Fruit fly (Drosophila melanogaster) whole organism, embryonic: ENCODE data around the gene TwdlE.

Experiments
- B-H2 ChIP-seq: fragments of 200-800 bp; sonication (Bioruptor generic); optimal IDR thresholded peaks from 2 replicates; lab custom pipeline; 2018; ENCODE audit warnings: missing biosample characterization, mild to moderate bottlenecking, missing genetic modification characterization
- Bgb ChIP-seq: fragments of 200-800 bp; sonication (Bioruptor generic); IDR thresholded peaks from 2 replicates; pipeline ENCODE4 v1.3.6; 2022; ENCODE audit warnings: missing biosample characterization, missing genetic modification characterization; ENCODE audit not compliant: partially characterized antibody
- CG1024 ChIP-seq: fragments of 200-800 bp; sonication (Bioruptor generic); IDR thresholded peaks from 2 replicates; pipeline ENCODE4 v1.3.6; 2022; ENCODE audit warnings: missing biosample characterization, missing genetic modification characterization
- CG10565 ChIP-seq: fragments of 200-800 bp; sonication (Bioruptor generic); optimal IDR thresholded peaks from 3 replicates; lab custom pipeline; 2016; ENCODE audit warnings: missing biosample characterization, mild to moderate bottlenecking, missing genetic modification characterization
- CG13123 ChIP-seq: fragments of 200-800 bp; sonication (Bioruptor generic); optimal IDR thresholded peaks from 2 replicates; lab custom pipeline; 2016; ENCODE audit warnings: missing biosample characterization, missing genetic modification characterization
- CG14050 ChIP-seq: fragments of 200-800 bp; sonication (Bioruptor generic); IDR thresholded peaks from 3 replicates; pipeline ENCODE4 v1.3.6; 2022; ENCODE audit warnings: missing biosample characterization, missing genetic modification characterization
- CG14710 ChIP-seq: fragments of 200-800 bp; sonication (Bioruptor generic); optimal IDR thresholded peaks from 3 replicates; lab custom pipeline; 2019; ENCODE audit warnings: missing biosample characterization, mild to moderate bottlenecking, missing genetic modification characterization, moderate library complexity
- CG15601 ChIP-seq: fragments of 200-800 bp; sonication (Bioruptor generic); optimal IDR thresholded peaks from 3 replicates; lab custom pipeline; 2019; ENCODE audit warnings: missing biosample characterization, mild to moderate bottlenecking, missing genetic modification characterization, moderate library complexity
- CG15696 ChIP-seq: fragments of 200-800 bp; sonication (Bioruptor generic); optimal IDR thresholded peaks from 2 replicates; lab custom pipeline; 2019; ENCODE audit warnings: missing biosample characterization, mild to moderate bottlenecking, missing genetic modification characterization, moderate library complexity
- CG1603 ChIP-seq: fragments of 200-800 bp; sonication (Bioruptor generic); optimal IDR thresholded peaks from 2 replicates; lab custom pipeline; 2019; ENCODE audit warnings: missing biosample characterization, mild to moderate bottlenecking, missing genetic modification characterization, moderate library complexity
- CG16779 ChIP-seq: fragments of 200-800 bp; sonication (Bioruptor generic); IDR thresholded peaks from 2 replicates; pipeline ENCODE4 v1.3.6; 2022; ENCODE audit warnings: missing biosample characterization, missing genetic modification characterization
- CG17829 ChIP-seq: fragments of 200-800 bp; optimal IDR thresholded peaks from 2 replicates; lab custom pipeline; 2019; ENCODE audit warnings: missing biosample characterization, mild to moderate bottlenecking, missing genetic modification characterization, moderate library complexity
- CG18619 ChIP-seq: fragments of 200-800 bp; sonication (Bioruptor generic); optimal IDR thresholded peaks from 3 replicates; lab custom pipeline; 2017; ENCODE audit warnings: missing biosample characterization, mild to moderate bottlenecking, missing genetic modification characterization
- CG31388 ChIP-seq: fragments of 200-800 bp; sonication (Bioruptor generic); optimal IDR thresholded peaks from 2 replicates; lab custom pipeline; 2016; ENCODE audit warnings: missing biosample characterization, missing genetic modification characterization
- CG3163 ChIP-seq: fragments of 200-800 bp; sonication (Bioruptor generic); optimal IDR thresholded peaks from 3 replicates; lab custom pipeline; 2016; ENCODE audit warnings: missing biosample characterization, missing genetic modification characterization
- CG33557 ChIP-seq: fragments of 200-800 bp; sonication (Bioruptor generic); optimal IDR thresholded peaks from 2 replicates; lab custom pipeline; 2019; ENCODE audit warnings: missing biosample characterization, mild to moderate bottlenecking, missing genetic modification characterization, moderate library complexity
- CG4404 ChIP-seq: fragments of 200-800 bp; sonication (Bioruptor generic); IDR thresholded peaks from 2 replicates; pipeline ENCODE4 v1.3.6; 2022; ENCODE audit warnings: missing biosample characterization, missing genetic modification characterization
- CG4854 ChIP-seq: fragments of 200-800 bp; sonication (Bioruptor generic); optimal IDR thresholded peaks from 2 replicates; lab custom pipeline; 2016; ENCODE audit warnings: missing biosample characterization, missing genetic modification characterization, inconsistent platforms
- CG6689 ChIP-seq: fragments of 200-800 bp; sonication (Bioruptor generic); IDR thresholded peaks from 2 replicates; pipeline ENCODE4 v1.3.6; 2022; ENCODE audit warnings: missing biosample characterization, missing genetic modification characterization
- CG7963 ChIP-seq: fragments of 200-800 bp; sonication (Bioruptor generic); IDR thresholded peaks from 3 replicates; pipeline ENCODE4 v1.3.6; 2022; ENCODE audit warnings: missing biosample characterization, missing genetic modification characterization; ENCODE audit not compliant: partially characterized antibody
- CG8290 ChIP-seq, 3 experiments: fragments of 200-800 bp; sonication (Bioruptor generic); optimal IDR thresholded peaks; 2 replicates each; lab custom pipeline; 2016 to 2019; ENCODE audit warnings: missing biosample characterization in 3 of 3, missing genetic modification characterization in 3 of 3, mild to moderate bottlenecking in 2 of 3, moderate library complexity in 1 of 3
- Camta ChIP-seq: fragments of 200-800 bp; sonication (Bioruptor generic); optimal IDR thresholded peaks from 2 replicates; lab custom pipeline; 2016; ENCODE audit warnings: missing biosample characterization, missing genetic modification characterization
- D19B ChIP-seq: fragments of 200-800 bp; sonication (Bioruptor generic); optimal IDR thresholded peaks from 2 replicates; lab custom pipeline; 2017; ENCODE audit warnings: missing biosample characterization, mild to moderate bottlenecking, missing genetic modification characterization
- Dek ChIP-seq: fragments of 200-800 bp; sonication (Bioruptor generic); optimal IDR thresholded peaks from 3 replicates; lab custom pipeline; 2019; ENCODE audit warnings: missing biosample characterization, mild to moderate bottlenecking, missing genetic modification characterization, moderate library complexity
- Dfd ChIP-seq, 2 experiments: fragments of >200 bp; optimal IDR thresholded peaks; 2 replicates each; lab custom pipeline; 2017; ENCODE audit warnings: missing biosample characterization in 2 of 2, missing genetic modification characterization in 2 of 2
- Dp ChIP-seq: fragments of 200-800 bp; sonication (Bioruptor generic); optimal IDR thresholded peaks from 2 replicates; lab custom pipeline; 2018; ENCODE audit warnings: missing biosample characterization, mild to moderate bottlenecking, missing genetic modification characterization, moderate library complexity
- E2f1 ChIP-seq: fragments of 200-800 bp; sonication (Bioruptor generic); IDR thresholded peaks from 2 replicates; pipeline ENCODE4 v1.3.6; 2022; ENCODE audit warnings: missing biosample characterization, missing genetic modification characterization
- Ets65A ChIP-seq: fragments of 200-800 bp; sonication (Bioruptor generic); peaks from one replicate; lab custom pipeline; 2016; ENCODE audit warnings: missing biosample characterization, missing genetic modification characterization
- Lhr ChIP-seq: fragments of 200-800 bp; sonication (Bioruptor generic); optimal IDR thresholded peaks from 3 replicates; lab custom pipeline; 2017; ENCODE audit warnings: mild to moderate bottlenecking, missing biosample characterization, missing genetic modification reagents, missing genetic modification characterization
- Max ChIP-seq: fragments of 200-800 bp; sonication (Bioruptor generic); optimal IDR thresholded peaks from 2 replicates; lab custom pipeline; 2016; ENCODE audit warnings: missing biosample characterization, mild to moderate bottlenecking, missing genetic modification characterization
- Mrtf ChIP-seq: fragments of 200-800 bp; sonication (Bioruptor generic); IDR thresholded peaks from 3 replicates; pipeline ENCODE4 v1.3.6; 2022; ENCODE audit warnings: missing biosample characterization, missing genetic modification characterization
- NFAT ChIP-seq: fragments of 200-800 bp; sonication (Bioruptor generic); IDR thresholded peaks from 2 replicates; pipeline ENCODE4 v1.3.6; 2022; ENCODE audit warnings: missing biosample characterization, missing genetic modification characterization
- Oaz ChIP-seq: fragments of 200-800 bp; sonication (Bioruptor generic); IDR thresholded peaks from 2 replicates; pipeline ENCODE4 v1.3.6; 2022; ENCODE audit warnings: missing biosample characterization, missing genetic modification characterization
- Pdp1 ChIP-seq, 2 experiments: fragments of 200-800 bp; sonication (Bioruptor generic); optimal IDR thresholded peaks; 3 replicates each; lab custom pipeline; 2016; ENCODE audit warnings: missing biosample characterization in 2 of 2, missing genetic modification characterization in 2 of 2, mild to moderate bottlenecking in 1 of 2, moderate library complexity in 1 of 2
- Side ChIP-seq: fragments of 200-800 bp; sonication (Bioruptor generic); optimal IDR thresholded peaks from 2 replicates; lab custom pipeline; 2016; ENCODE audit warnings: missing biosample characterization, missing genetic modification characterization
- Sry-δ ChIP-seq: fragments of 200-800 bp; sonication (Bioruptor generic); optimal IDR thresholded peaks from 2 replicates; lab custom pipeline; 2016; ENCODE audit warnings: missing biosample characterization, missing genetic modification characterization
- TFAM ChIP-seq: fragments of 200-800 bp; sonication (Bioruptor generic); optimal IDR thresholded peaks from 2 replicates; lab custom pipeline; 2017; ENCODE audit warnings: missing biosample characterization, missing genetic modification characterization, inconsistent platforms
- Tbp ChIP-seq: fragments of >200 bp; optimal IDR thresholded peaks from 2 replicates; lab custom pipeline; 2018; ENCODE audit warnings: missing biosample characterization, missing genetic modification characterization
- ab ChIP-seq: fragments of 200-800 bp; sonication (Bioruptor generic); optimal IDR thresholded peaks from 2 replicates; lab custom pipeline; 2016; ENCODE audit warnings: missing biosample characterization, missing genetic modification characterization
- bbx ChIP-seq: fragments of 200-800 bp; sonication (Bioruptor generic); IDR thresholded peaks from 2 replicates; pipeline ENCODE4 v1.3.6; 2022; ENCODE audit warnings: missing biosample characterization, missing genetic modification characterization; ENCODE audit not compliant: partially characterized antibody
- cas ChIP-seq: fragments of 200-800 bp; sonication (Bioruptor generic); IDR thresholded peaks from 2 replicates; pipeline ENCODE4 v1.3.6; 2022; ENCODE audit warnings: missing biosample characterization, missing genetic modification characterization
- chif ChIP-seq, 2 experiments: fragments of 200-800 bp; sonication (Bioruptor generic); optimal IDR thresholded peaks; 3 replicates each; lab custom pipeline; 2016; ENCODE audit warnings: missing biosample characterization in 2 of 2, missing genetic modification characterization in 2 of 2
- eve ChIP-seq, 2 experiments: fragments of >200 bp; optimal IDR thresholded peaks; 2 replicates each; lab custom pipeline; 2017; ENCODE audit warnings: missing biosample characterization in 2 of 2, missing genetic modification characterization in 2 of 2
- gsb-n ChIP-seq: fragments of 200-800 bp; sonication (Bioruptor generic); optimal IDR thresholded peaks from 3 replicates; lab custom pipeline; 2018; ENCODE audit warnings: missing biosample characterization, mild to moderate bottlenecking, missing genetic modification characterization
- nmo ChIP-seq: fragments of 200-800 bp; sonication (Bioruptor generic); optimal IDR thresholded peaks from 2 replicates; lab custom pipeline; 2018; ENCODE audit warnings: missing biosample characterization, mild to moderate bottlenecking, missing genetic modification characterization, moderate library complexity
- pho ChIP-seq: fragments of 200-800 bp; sonication (Bioruptor generic); optimal IDR thresholded peaks from 2 replicates; lab custom pipeline; 2016; ENCODE audit warnings: missing biosample characterization, missing genetic modification characterization
- zen ChIP-seq: fragments of 200-800 bp; sonication (Bioruptor generic); optimal IDR thresholded peaks from 3 replicates; lab custom pipeline; 2018; ENCODE audit warnings: missing biosample characterization, mild to moderate bottlenecking, missing genetic modification characterization, moderate library complexity

The TwdlE gene

dm6 chr2L:7890654-7891114, 30.0 kb upstream of the TwdlE start, which contains the start of gene Spn28Db (continued):
- TF ChIP-seq B-H2 (GFP tag; lab: Kevin White, UChicago) (peak; percentile 20), zen (tag; lab: Kevin White, UChicago) (peak; percentile 65), CG18619 (no peak), Bgb (peak; percentile 86), CG15601 (peak; percentile 84), CG1024 (GFP tag; lab: Robert Waterston, UW) (no peak), CG3163 (peak; percentile 41), CG14710 (tag; lab: Kevin White, UChicago) (peak; percentile 9), CG6689 (no peak), CG17829 (tag; lab: Kevin White, UChicago) (peak; percentile 5), E2f1 (GFP tag; lab: Robert Waterston, UW) (no peak), eve (GFP tag; optimal IDR thresholded peaks at IDR 0.05; lab: Kevin White, UChicago) (no peak), CG16779 (GFP tag; lab: Robert Waterston, UW) (no peak), Oaz (GFP tag; lab: Robert Waterston, UW) (no peak), CG7963 (GFP tag; lab: Robert Waterston, UW) (peak; percentile 56; the same call in 1 of the 3 replicates), NFAT (GFP tag; lab: Robert Waterston, UW) (peak; percentile 58; the same call in 1 of the 2 replicates), bbx (GFP tag; lab: Robert Waterston, UW) (0 out of 2 replicates have a peak, but pooled peaks have one; percentile 14), CG33557 (no peak), chif (GFP tag; optimal IDR thresholded peaks at IDR 0.05; lab: Kevin White, UChicago) (peak in 1 of 2 experiments; percentile 28), Pdp1 (GFP tag; optimal IDR thresholded peaks at IDR 0.05; lab: Kevin White, UChicago) (no peak), D19B (GFP tag; lab: Kevin White, UChicago) (no peak), gsb-n (peak; percentile 1), Max (GFP tag; lab: Kevin White, UChicago) (no peak), ab (GFP tag; lab: Kevin White, UChicago) (no peak), Mrtf (GFP tag; lab: Robert Waterston, UW) (no peak), Sry-δ (GFP tag; lab: Kevin White, UChicago) (no peak), pho (GFP tag; lab: Kevin White, UChicago) (peak; percentile 33), CG4854 (no peak), TFAM (no peak), Ets65A (GFP tag; lab: Kevin White, UChicago) (peak; percentile 84), Dp (GFP tag; lab: Kevin White, UChicago) (peak; percentile 9), CG8290 (GFP tag; optimal IDR thresholded peaks at IDR 0.05; lab: Kevin White, UChicago) (peak; percentile 6), CG8290 (tag; optimal IDR thresholded peaks at IDR 0.05; lab: Kevin White, UChicago) (no peak), Dfd (GFP tag; optimal IDR thresholded peaks at IDR 0.05; lab: Kevin White, UChicago) (no peak), Lhr (GFP tag; lab: Kevin White, UChicago) (peak; percentile 48), CG31388 (peak; percentile 3), nmo (GFP tag; lab: Kevin White, UChicago) (peak; percentile 11), CG4404 (GFP tag; lab: Robert Waterston, UW) (no peak), CG15696 (tag; lab: Kevin White, UChicago) (peak; percentile 8), CG14050 (GFP tag; lab: Robert Waterston, UW) (no peak), CG10565 (no peak), Camta (no peak), Dek (tag; lab: Kevin White, UChicago) (peak; percentile 4), CG13123 (peak; percentile 1), Tbp (no peak), Side (peak; percentile 26), CG1603 (tag; lab: Kevin White, UChicago) (peak; percentile 52), cas (GFP tag; lab: Robert Waterston, UW) (no peak)
